Worm (Caenorhabditis elegans) whole organism, young adult: Measurements from ENCODE around the gene clec-166.
A peak's percentile ranks its signal among the peaks of the same experiment; 100 is the strongest.

Experiments
- F10E7.11 ChIP-seq: sonication (generic microtip); optimal IDR thresholded peaks from 2 replicates; lab custom pipeline; 2017; ENCODE audit warnings: mild to moderate bottlenecking, missing genetic modification characterization, moderate library complexity, missing compliant biosample characterization
- F22D6.2 ChIP-seq: sonication (generic microtip); optimal IDR thresholded peaks from 2 replicates; lab custom pipeline; 2016; ENCODE audit warnings: mild to moderate bottlenecking, missing genetic modification characterization, missing compliant biosample characterization
- F49E8.2 ChIP-seq: sonication (generic microtip); optimal IDR thresholded peaks from 3 replicates; lab custom pipeline; 2017; ENCODE audit warnings: missing genetic modification characterization, mild to moderate bottlenecking, missing compliant biosample characterization, antibody characterized with exemption, moderate library complexity; ENCODE audit not compliant: insufficient read depth
- F55B11.4 ChIP-seq: sonication (generic microtip); optimal IDR thresholded peaks from 2 replicates; lab custom pipeline; 2016; ENCODE audit warnings: missing compliant biosample characterization, missing genetic modification characterization, borderline replicate concordance; ENCODE audit not compliant: insufficient read depth
- K12H6.12 ChIP-seq: fragments of 200-800 bp; sonication (Bioruptor generic); optimal IDR thresholded peaks from 2 replicates; lab custom pipeline; 2018; ENCODE audit warnings: mild to moderate bottlenecking, missing genetic modification characterization, missing compliant biosample characterization
- T26A5.8 ChIP-seq: sonication (generic microtip); optimal IDR thresholded peaks from 2 replicates; lab custom pipeline; 2016; ENCODE audit warnings: missing genetic modification characterization, missing compliant biosample characterization
- Y53G8AR.9 ChIP-seq: fragments of 200-800 bp; sonication (Bioruptor generic); conservative IDR thresholded peaks from 2 replicates; pipeline ENCODE4 v1.3.6; 2022; ENCODE audit warnings: missing genetic modification reagents, missing genetic modification characterization, missing compliant biosample characterization
- Y95B8A.8 ChIP-seq: fragments of 200-800 bp; sonication (Bioruptor generic); IDR thresholded peaks from 2 replicates; pipeline ENCODE4 v1.3.6; 2022; ENCODE audit warnings: missing genetic modification reagents, missing genetic modification characterization, missing compliant biosample characterization
- attf-5 ChIP-seq: fragments of 200-800 bp; sonication (Bioruptor generic); optimal IDR thresholded peaks from 2 replicates; lab custom pipeline; 2018; ENCODE audit warnings: mild to moderate bottlenecking, missing genetic modification characterization, missing compliant biosample characterization
- cebp-1 ChIP-seq, 2 experiments: fragments of 200-800 bp in 1 of 2; sonication (Bioruptor generic) in 1 of 2; sonication (generic microtip) in 1 of 2; IDR thresholded peaks in 1 of 2; optimal IDR thresholded peaks in 1 of 2; 2 replicates each; pipeline versions ENCODE4 v1.3.6 to Lab custom; 2017 to 2022; ENCODE audit warnings: missing compliant biosample characterization in 2 of 2, missing genetic modification characterization in 2 of 2, mild to moderate bottlenecking in 1 of 2, missing genetic modification reagents in 1 of 2, moderate library complexity in 1 of 2
- ceh-58 ChIP-seq: fragments of 200-800 bp; sonication (Bioruptor generic); IDR thresholded peaks from 2 replicates; pipeline ENCODE4 v1.3.6; 2022; ENCODE audit warnings: missing genetic modification characterization, missing compliant biosample characterization
- ceh-79 ChIP-seq: sonication (generic microtip); optimal IDR thresholded peaks from 2 replicates; lab custom pipeline; 2017; ENCODE audit warnings: mild to moderate bottlenecking, missing genetic modification characterization, missing compliant biosample characterization
- dpff-1 ChIP-seq: sonication (generic microtip); optimal IDR thresholded peaks from 2 replicates; lab custom pipeline; 2017; ENCODE audit warnings: mild to moderate bottlenecking, missing genetic modification characterization, missing compliant biosample characterization
- dpl-1 ChIP-seq: fragments of 150-350 bp; optimal IDR thresholded peaks from 2 replicates; lab custom pipeline; 2014; ENCODE audit warnings: missing biosample characterization, missing genetic modification reagents, missing genetic modification characterization
- efl-1 ChIP-seq: fragments of 150-350 bp; optimal IDR thresholded peaks from 2 replicates; lab custom pipeline; 2014; ENCODE audit warnings: missing biosample characterization, missing genetic modification reagents, missing genetic modification characterization
- egl-44 ChIP-seq: fragments of 200-800 bp; sonication (Bioruptor generic); IDR thresholded peaks from 2 replicates; pipeline ENCODE4 v1.3.6; 2022; ENCODE audit warnings: missing genetic modification reagents, missing genetic modification characterization, missing compliant biosample characterization
- fkh-3 ChIP-seq: sonication (generic microtip); optimal IDR thresholded peaks from 2 replicates; lab custom pipeline; 2016; ENCODE audit warnings: mild to moderate bottlenecking, missing genetic modification characterization, missing compliant biosample characterization
- gei-17 ChIP-seq: fragments of 200-800 bp; sonication (Bioruptor generic); optimal IDR thresholded peaks from 2 replicates; lab custom pipeline; 2018; ENCODE audit warnings: mild to moderate bottlenecking, missing genetic modification characterization, missing compliant biosample characterization
- hrde-1 ChIP-seq: sonication (generic microtip); optimal IDR thresholded peaks from 2 replicates; lab custom pipeline; 2016; ENCODE audit warnings: missing genetic modification characterization, mild to moderate bottlenecking, missing compliant biosample characterization, moderate library complexity, missing genotype, missing genetic modification reagents, borderline replicate concordance
- lag-1 ChIP-seq: fragments of 200-800 bp; sonication (Bioruptor generic); IDR thresholded peaks from 2 replicates; pipeline ENCODE4 v1.3.6; 2022; ENCODE audit warnings: missing genetic modification reagents, missing genetic modification characterization, missing compliant biosample characterization
- let-526 ChIP-seq: fragments of 200-800 bp; sonication (Bioruptor generic); IDR thresholded peaks from 2 replicates; pipeline ENCODE4 v1.3.6; 2022; ENCODE audit warnings: missing genetic modification reagents, missing genetic modification characterization, missing compliant biosample characterization
- let-607 ChIP-seq, 2 experiments: fragments of 200-800 bp in 1 of 2; sonication (Bioruptor generic) in 1 of 2; sonication (generic microtip) in 1 of 2; optimal IDR thresholded peaks; 2 replicates each; lab custom pipeline; 2016 to 2018; ENCODE audit warnings: mild to moderate bottlenecking in 2 of 2, missing compliant biosample characterization in 2 of 2, missing genetic modification characterization in 2 of 2, moderate library complexity in 2 of 2, missing genotype in 1 of 2
- lin-40 ChIP-seq: sonication (generic microtip); optimal IDR thresholded peaks from 2 replicates; lab custom pipeline; 2016; ENCODE audit warnings: missing genetic modification characterization, mild to moderate bottlenecking, missing compliant biosample characterization, missing genotype, missing genetic modification reagents
- lin-54 ChIP-seq: fragments of 200-800 bp; sonication (Bioruptor generic); optimal IDR thresholded peaks from 2 replicates; lab custom pipeline; 2018; ENCODE audit warnings: mild to moderate bottlenecking, missing genetic modification characterization, missing compliant biosample characterization
- lsl-1 ChIP-seq: fragments of 200-800 bp; sonication (Bioruptor generic); optimal IDR thresholded peaks from 2 replicates; lab custom pipeline; 2018; ENCODE audit warnings: mild to moderate bottlenecking, missing genetic modification characterization, moderate library complexity, missing compliant biosample characterization
- madf-8 ChIP-seq: fragments of 200-800 bp; sonication (Bioruptor generic); conservative IDR thresholded peaks from 2 replicates; pipeline ENCODE4 v1.3.6; 2022; ENCODE audit warnings: missing genetic modification reagents, missing genetic modification characterization, missing compliant biosample characterization
- mcd-1 ChIP-seq: fragments of 200-800 bp; sonication (Bioruptor generic); IDR thresholded peaks from 2 replicates; pipeline ENCODE4 v1.3.6; 2022; ENCODE audit warnings: missing genetic modification reagents, missing genetic modification characterization, missing compliant biosample characterization
- mel-28 ChIP-seq: sonication (generic microtip); optimal IDR thresholded peaks from 2 replicates; lab custom pipeline; 2016; ENCODE audit warnings: borderline replicate concordance, mild to moderate bottlenecking, missing genetic modification characterization, missing compliant biosample characterization
- mes-4 ChIP-seq: sonication (generic microtip); optimal IDR thresholded peaks from 2 replicates; lab custom pipeline; 2016; ENCODE audit warnings: missing genotype, missing genetic modification characterization, missing compliant biosample characterization
- nfya-2 ChIP-seq: fragments of 200-800 bp; sonication (Bioruptor generic); IDR thresholded peaks from 2 replicates; pipeline ENCODE4 v1.3.6; 2022; ENCODE audit warnings: missing genetic modification reagents, missing genetic modification characterization, missing compliant biosample characterization
- nfyb-1 ChIP-seq: fragments of 200-800 bp; sonication (Bioruptor generic); IDR thresholded peaks from 2 replicates; pipeline ENCODE4 v1.3.6; 2022; ENCODE audit warnings: missing genetic modification reagents, missing genetic modification characterization, missing compliant biosample characterization
- nhr-120 ChIP-seq: fragments of 200-800 bp; sonication (Bioruptor generic); IDR thresholded peaks from 2 replicates; pipeline ENCODE4 v1.3.6; 2022; ENCODE audit warnings: missing genetic modification characterization, missing compliant biosample characterization
- nhr-179 ChIP-seq: sonication (generic microtip); optimal IDR thresholded peaks from 2 replicates; lab custom pipeline; 2016; ENCODE audit warnings: mild to moderate bottlenecking, missing genetic modification characterization, missing compliant biosample characterization
- nhr-27 ChIP-seq: fragments of 200-800 bp; sonication (Bioruptor generic); optimal IDR thresholded peaks from 2 replicates; lab custom pipeline; 2018; ENCODE audit warnings: mild to moderate bottlenecking, missing genetic modification characterization, moderate library complexity, missing compliant biosample characterization
- nhr-80 ChIP-seq: sonication (generic microtip); optimal IDR thresholded peaks from 2 replicates; lab custom pipeline; 2016; ENCODE audit warnings: missing genetic modification characterization, missing compliant biosample characterization
- pbrm-1 ChIP-seq: fragments of 200-800 bp; sonication (Bioruptor generic); IDR thresholded peaks from 2 replicates; pipeline ENCODE4 v1.3.6; 2022; ENCODE audit warnings: missing genetic modification reagents, missing genetic modification characterization, missing compliant biosample characterization
- sea-2 ChIP-seq: fragments of 200-800 bp; sonication (Bioruptor generic); IDR thresholded peaks from 2 replicates; pipeline ENCODE4 v1.3.6; 2022; ENCODE audit warnings: missing genetic modification characterization, missing compliant biosample characterization
- snpc-1.3 ChIP-seq: sonication (generic microtip); optimal IDR thresholded peaks from 2 replicates; lab custom pipeline; 2017; ENCODE audit warnings: missing genetic modification characterization, mild to moderate bottlenecking, missing compliant biosample characterization, antibody characterized with exemption, moderate library complexity, missing genotype, missing genetic modification reagents; ENCODE audit not compliant: insufficient read depth
- tbx-9 ChIP-seq: sonication (generic microtip); optimal IDR thresholded peaks from 2 replicates; lab custom pipeline; 2016; ENCODE audit warnings: borderline replicate concordance, missing genetic modification characterization, inconsistent platforms, missing compliant biosample characterization
- unc-130 ChIP-seq: sonication (generic microtip); optimal IDR thresholded peaks from 2 replicates; lab custom pipeline; 2016; ENCODE audit warnings: missing genetic modification reagents, missing genetic modification characterization, missing compliant biosample characterization
- unc-62 ChIP-seq: fragments of 150-350 bp; optimal IDR thresholded peaks from 2 replicates; lab custom pipeline; 2014; ENCODE audit warnings: missing biosample characterization, missing genetic modification reagents, missing genetic modification characterization
- ztf-25 ChIP-seq: fragments of 200-800 bp; sonication (Bioruptor generic); IDR thresholded peaks from 2 replicates; pipeline ENCODE4 v1.3.6; 2022; ENCODE audit warnings: missing genetic modification reagents, missing genetic modification characterization, missing compliant biosample characterization
- ztf-28 ChIP-seq: fragments of 200-800 bp; sonication (Bioruptor generic); IDR thresholded peaks from 2 replicates; pipeline ENCODE4 v1.3.6; 2022; ENCODE audit warnings: missing genetic modification reagents, missing genetic modification characterization, missing compliant biosample characterization

Gene clec-166

DNA sequence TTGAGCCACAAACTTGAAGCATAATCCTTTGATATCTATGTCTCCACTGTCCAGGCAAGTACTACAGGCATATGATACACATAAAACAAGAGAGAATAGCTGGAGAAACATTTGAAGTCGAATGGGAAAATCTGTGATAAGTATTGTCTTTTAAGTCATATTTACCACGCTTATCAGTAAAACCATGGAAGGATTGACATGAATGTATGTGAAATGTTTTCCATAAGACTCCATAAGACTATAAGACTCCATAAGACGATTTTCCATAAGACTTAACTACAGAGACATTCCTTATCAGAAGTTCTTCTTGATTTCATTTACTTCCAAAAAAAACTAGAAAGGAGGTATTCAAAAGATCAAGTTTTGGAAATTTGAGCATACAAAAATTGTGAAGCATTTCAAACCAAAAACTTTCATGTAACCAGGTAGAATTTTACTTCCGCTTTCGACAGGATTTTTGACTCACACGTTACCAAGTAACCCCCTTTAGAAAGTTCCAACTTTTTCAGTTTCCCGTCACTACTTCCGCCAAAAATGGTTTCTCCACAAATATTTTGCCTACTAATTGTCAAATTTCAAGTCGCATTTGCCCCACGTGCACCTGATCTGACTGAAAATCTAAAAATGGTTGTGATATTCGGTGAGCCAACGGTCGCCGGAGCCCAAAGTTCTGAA, 4.2 kb downstream of the clec-166 start, which contains the start of the genes clec-165 and F38A1.11:
clec-165 (minus strand) TSS at position 125 of the 675 bp plus-strand sequence.
F38A1.11 (plus strand) TSS at position 625 of the 675 bp plus-strand sequence.
- TF ChIP-seq madf-8 (GFP tag; lab: Robert Waterston, UW) (no peak), F49E8.2 (tag; lab: Kevin White, UChicago) (no peak), nhr-80 (tag; lab: Kevin White, UChicago) (peak; percentile 25)
- TF ChIP-seq, all 124 proteins: peak for 1

- TF ChIP-seq nfyb-1 (GFP tag; lab: Robert Waterston, UW): no peak
- TF ChIP-seq ztf-25 (GFP tag; lab: Robert Waterston, UW): no peak
- no peak for TF ChIP-seq nhr-120 (GFP tag; lab: Robert Waterston, UW)
- TF ChIP-seq, all 124 proteins: peak for 0
Measured at ce11 chrIV:1245244-1245643, 5.9 kb downstream of the clec-166 start, which contains the start of gene F38A1.9. TSS of gene F38A1.9 (minus strand) at chrIV:1245344.

DNA sequence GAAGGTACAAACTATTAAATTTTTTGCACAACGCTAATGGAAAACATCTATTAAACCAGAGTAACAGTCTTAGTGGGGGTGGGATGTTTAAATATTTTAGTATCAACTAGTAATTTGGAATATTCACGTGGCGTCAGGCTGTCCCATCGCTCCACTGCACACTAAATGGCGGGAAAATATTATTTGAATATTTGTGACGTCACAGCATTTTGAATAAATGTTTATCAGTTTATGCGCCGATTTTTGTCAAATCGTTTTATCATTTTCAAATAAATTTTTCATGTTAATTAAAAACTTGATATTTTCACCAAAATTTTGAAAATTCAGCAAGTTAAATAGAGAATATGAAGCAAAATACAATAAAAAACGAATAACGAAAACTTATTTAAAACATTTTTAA, 7.8 kb downstream of the clec-166 start, which contains the start of gene F38A1.15:
F38A1.15 (minus strand) TSS at position 101 of the 400 bp plus-strand sequence.
- TF ChIP-seq lin-40 (tag; lab: Kevin White, UChicago): no peak
- no peak for TF ChIP-seq ceh-58 (GFP tag; lab: Robert Waterston, UW)
- TF ChIP-seq lsl-1: no peak
- TF ChIP-seq lin-54 (GFP tag; lab: Kevin White, UChicago): no peak
- TF ChIP-seq egl-44 (GFP tag; lab: Robert Waterston, UW): no peak
- no peak for TF ChIP-seq hrde-1 (tag; lab: Kevin White, UChicago)
- no peak for TF ChIP-seq gei-17
- no peak for TF ChIP-seq let-526 (GFP tag; lab: Robert Waterston, UW)
- TF ChIP-seq Y95B8A.8 (GFP tag; lab: Robert Waterston, UW): no peak
- no peak for TF ChIP-seq sea-2 (GFP tag; lab: Robert Waterston, UW)
- TF ChIP-seq unc-62 (GFP tag; lab: Kevin White, UChicago): no peak
- no peak for TF ChIP-seq nhr-27 (tag; lab: Kevin White, UChicago)
- TF ChIP-seq F55B11.4: no peak
- no peak for TF ChIP-seq mcd-1 (GFP tag; lab: Robert Waterston, UW)
- TF ChIP-seq F10E7.11 (tag; lab: Kevin White, UChicago): no peak
- no peak for TF ChIP-seq T26A5.8
- TF ChIP-seq mel-28 (tag; lab: Kevin White, UChicago): no peak
- TF ChIP-seq tbx-9: no peak
- TF ChIP-seq K12H6.12 (tag; lab: Kevin White, UChicago): no peak

DNA sequence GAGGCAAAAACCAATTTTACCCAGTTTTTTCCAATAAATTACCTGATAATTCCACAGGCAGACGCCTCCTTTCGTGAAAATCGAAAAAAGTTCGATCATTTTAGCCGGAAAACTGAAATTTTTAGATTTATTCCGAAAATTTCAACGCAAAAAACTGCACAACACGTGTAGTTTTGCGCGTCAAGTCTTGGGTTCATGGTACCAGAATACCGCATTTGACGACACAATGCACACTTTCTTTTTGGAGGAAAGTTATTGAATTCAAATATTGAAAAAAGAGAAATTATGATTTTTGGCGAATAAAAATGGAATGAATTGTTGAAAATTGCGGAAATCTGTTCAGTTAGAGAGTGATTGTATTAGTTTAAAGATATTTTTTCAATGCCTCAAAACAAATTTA, 11.5 kb downstream of the clec-166 start, which contains the start of gene F38A1.8:
F38A1.8 (minus strand) TSS at position 167 of the 400 bp plus-strand sequence.
- TF ChIP-seq ceh-79 (tag; lab: Kevin White, UChicago) (no peak), fkh-3 (tag; lab: Kevin White, UChicago) (no peak), let-607 (tag; optimal IDR thresholded peaks at IDR 0.05; lab: Kevin White, UChicago) (peak; percentile 97 to 98), dpl-1 (GFP tag; lab: Kevin White, UChicago) (peak; percentile 41), nhr-179 (no peak), cebp-1 (GFP tag; IDR thresholded peaks at IDR 0.05; lab: Robert Waterston, UW) (no peak), cebp-1 (tag; optimal IDR thresholded peaks at IDR 0.05; lab: Kevin White, UChicago) (no peak), efl-1 (GFP tag; lab: Kevin White, UChicago) (peak; percentile 47), dpff-1 (tag; lab: Kevin White, UChicago) (no peak), F22D6.2 (tag; lab: Kevin White, UChicago) (no peak), unc-130 (GFP tag; lab: Kevin White, UChicago) (no peak), nfya-2 (no peak), Y53G8AR.9 (GFP tag; lab: Robert Waterston, UW) (no peak), ztf-28 (GFP tag; lab: Robert Waterston, UW) (no peak), mes-4 (tag; lab: Kevin White, UChicago) (no peak), pbrm-1 (no peak), lag-1 (GFP tag; lab: Robert Waterston, UW) (no peak), attf-5 (GFP tag; lab: Kevin White, UChicago) (no peak), snpc-1.3 (tag; lab: Kevin White, UChicago) (no peak), madf-8 (GFP tag; lab: Robert Waterston, UW) (no peak)
